Worm (Caenorhabditis elegans) whole organism, midembryonic: Measurements from ENCODE around the gene mcm-3.

Experiments
- T22C8.4 ChIP-seq: fragments of 200-800 bp; sonication (Bioruptor generic); IDR thresholded peaks from 2 replicates; pipeline ENCODE4 v1.3.6; 2022; ENCODE audit warnings: missing genetic modification characterization, missing compliant biosample characterization
- cog-1 ChIP-seq: sonication (generic microtip); optimal IDR thresholded peaks from 2 replicates; lab custom pipeline; 2016; ENCODE audit warnings: missing genetic modification characterization, missing compliant biosample characterization
- flt-1 ChIP-seq: fragments of 200-800 bp; sonication (Bioruptor generic); IDR thresholded peaks from 2 replicates; pipeline ENCODE4 v1.3.6; 2022; ENCODE audit warnings: missing genetic modification characterization, missing compliant biosample characterization
- ztf-29 ChIP-seq: fragments of 200-800 bp; sonication (Bioruptor generic); IDR thresholded peaks from 2 replicates; pipeline ENCODE4 v1.3.6; 2022; ENCODE audit warnings: missing genetic modification reagents, missing genetic modification characterization, missing compliant biosample characterization

- TF ChIP-seq ztf-29: no peak
- no peak for TF ChIP-seq T22C8.4 (GFP tag; lab: Robert Waterston, UW)
- no peak for TF ChIP-seq flt-1
- TF ChIP-seq cog-1 (tag; lab: Kevin White, UChicago): no peak
Measured at ce11 chrV:15094749-15095148, 35.4 kb upstream of the mcm-3 start, which contains the start of gene srx-78.
